In the genomic region with DNA sequence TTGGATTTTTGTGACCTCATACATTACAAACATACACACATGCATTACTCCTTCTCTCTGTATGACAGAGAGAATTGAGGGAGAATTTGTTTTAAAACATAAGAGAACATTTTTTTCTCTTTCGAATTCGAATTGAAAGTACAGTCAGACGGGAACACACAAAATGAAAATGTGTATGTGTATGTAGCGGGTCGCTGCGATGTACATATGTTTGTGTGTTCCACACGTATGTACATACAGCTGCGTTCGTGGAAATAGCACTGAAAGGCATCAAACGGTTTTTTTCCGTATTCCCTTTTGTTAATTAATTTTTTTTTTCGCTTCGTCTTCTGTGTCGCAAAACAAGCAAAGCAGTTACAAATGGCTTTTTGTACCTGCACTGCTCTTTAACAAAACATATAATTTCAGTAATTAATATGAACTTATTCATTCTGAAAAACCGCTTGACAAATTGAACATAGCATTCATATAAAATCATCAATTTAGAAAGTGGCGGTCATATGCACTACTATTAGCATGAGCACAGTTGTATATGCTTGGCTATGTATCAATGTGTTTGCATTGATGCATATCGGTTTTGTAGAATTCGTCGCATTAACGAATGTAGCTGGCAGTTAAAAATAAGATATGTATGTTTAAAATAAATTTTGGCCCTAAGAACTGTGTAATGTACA, we compare ENCODE assay signal across 1 fruit fly cellular context.
TF ChIP-seq lines count a peak whose summit lies in the region.

No protein-coding gene starts in this region.

TF ChIP-seq in whole organism, embryonic, 481 proteins besides CTCF, POLR2A, EP300 and RAD21 (continued from another document and continues in another):
- peak; percentile 95 for TF ChIP-seq run (tag; optimal IDR thresholded peaks at IDR 0.05; lab: Kevin White, UChicago)
- TF ChIP-seq stc (GFP tag; IDR thresholded peaks at IDR 0.05; lab: Robert Waterston, UW), result peak; percentile 91
- peak; percentile 94 for TF ChIP-seq NK7.1 (GFP tag; optimal IDR thresholded peaks at IDR 0.05; lab: Kevin White, UChicago)
- TF ChIP-seq CG6654 (GFP tag; optimal IDR thresholded peaks at IDR 0.05; lab: Kevin White, UChicago), result peak; percentile 86
- peak; percentile 94 for TF ChIP-seq Atf6 (GFP tag; IDR thresholded peaks at IDR 0.05; lab: Robert Waterston, UW)
- peak; percentile 96 for TF ChIP-seq Dip3 (GFP tag; optimal IDR thresholded peaks at IDR 0.05; lab: Kevin White, UChicago)
- 0 out of 2 replicates have a peak, but pooled peaks have one; percentile 37 for TF ChIP-seq dati (GFP tag; IDR thresholded peaks at IDR 0.05; lab: Robert Waterston, UW)
- peak; percentile 96 for TF ChIP-seq Side (GFP tag; optimal IDR thresholded peaks at IDR 0.05; lab: Kevin White, UChicago)
- peak; percentile 94 for TF ChIP-seq twi (tag; optimal IDR thresholded peaks at IDR 0.05; lab: Kevin White, UChicago)
- peak; percentile 87 for TF ChIP-seq wor (GFP tag; IDR thresholded peaks at IDR 0.05; lab: Robert Waterston, UW)
- TF ChIP-seq tgo (GFP tag; IDR thresholded peaks at IDR 0.05; lab: Robert Waterston, UW), result peak; percentile 92
- peak; percentile 88 for TF ChIP-seq ci (GFP tag; IDR thresholded peaks at IDR 0.05; lab: Robert Waterston, UW)
- peak; percentile 73 for TF ChIP-seq ap (GFP tag; IDR thresholded peaks at IDR 0.05; lab: Robert Waterston, UW)
- no peak for TF ChIP-seq CG15479 (GFP tag; optimal IDR thresholded peaks at IDR 0.05; lab: Kevin White, UChicago)
- TF ChIP-seq HmgZ (tag; optimal IDR thresholded peaks at IDR 0.05; lab: Kevin White, UChicago), result peak; percentile 97
- peak; percentile 63; the same call in 1 of the 2 replicates for TF ChIP-seq CG5953 (GFP tag; IDR thresholded peaks at IDR 0.05; lab: Robert Waterston, UW)
- no peak for TF ChIP-seq CG14860 (GFP tag; IDR thresholded peaks at IDR 0.05; lab: Robert Waterston, UW; ENCODE audit: partially characterized antibody)
- peak; percentile 57 for TF ChIP-seq Adf1 (GFP tag; IDR thresholded peaks at IDR 0.05; lab: Robert Waterston, UW)
- peak; percentile 93 for TF ChIP-seq ems (GFP tag; optimal IDR thresholded peaks at IDR 0.05; lab: Kevin White, UChicago)
- peak; percentile 92 for TF ChIP-seq CG1647 (GFP tag; optimal IDR thresholded peaks at IDR 0.05; lab: Kevin White, UChicago)
- TF ChIP-seq en (GFP tag; optimal IDR thresholded peaks at IDR 0.05; lab: Kevin White, UChicago), result peak; percentile 91
- peak; percentile 93 for TF ChIP-seq repo (GFP tag; optimal IDR thresholded peaks at IDR 0.05; lab: Kevin White, UChicago)
- peak; percentile 89 for TF ChIP-seq ken (GFP tag; IDR thresholded peaks at IDR 0.05; lab: Robert Waterston, UW)
- TF ChIP-seq CG1233 (GFP tag; optimal IDR thresholded peaks at IDR 0.05; lab: Kevin White, UChicago), result peak; percentile 97
- peak; percentile 94 for TF ChIP-seq ATbp (GFP tag; optimal IDR thresholded peaks at IDR 0.05; lab: Kevin White, UChicago)
- peak; percentile 98 for TF ChIP-seq CG8924 (tag; optimal IDR thresholded peaks at IDR 0.05; lab: Kevin White, UChicago)
- TF ChIP-seq Nf-YB (GFP tag; optimal IDR thresholded peaks at IDR 0.05; lab: Kevin White, UChicago), result peak; percentile 86
- TF ChIP-seq CG13287 (GFP tag; IDR thresholded peaks at IDR 0.05; lab: Robert Waterston, UW; ENCODE audit: partially characterized antibody), result no peak; the same call in 1 of the 2 replicates
- TF ChIP-seq CG1529 (GFP tag; optimal IDR thresholded peaks at IDR 0.05; lab: Kevin White, UChicago), result peak; percentile 95
- TF ChIP-seq dmrt99B (tag; optimal IDR thresholded peaks at IDR 0.05; lab: Kevin White, UChicago), result peak; percentile 98
- TF ChIP-seq CG9932 (GFP tag; IDR thresholded peaks at IDR 0.05; lab: Robert Waterston, UW), result peak; percentile 88
- TF ChIP-seq chn (GFP tag; optimal IDR thresholded peaks at IDR 0.05; lab: Kevin White, UChicago), result peak; percentile 95
- peak; percentile 88 for TF ChIP-seq HmgD (GFP tag; optimal IDR thresholded peaks at IDR 0.05; lab: Kevin White, UChicago)
- TF ChIP-seq CG15601 (tag; optimal IDR thresholded peaks at IDR 0.05; lab: Kevin White, UChicago), result peak; percentile 95
- peak; percentile 97 for TF ChIP-seq Fer1 (GFP tag; optimal IDR thresholded peaks at IDR 0.05; lab: Kevin White, UChicago)
- peak; percentile 62 for TF ChIP-seq CG15073 (GFP tag; optimal IDR thresholded peaks at IDR 0.05; lab: Kevin White, UChicago)
- peak; percentile 97 for TF ChIP-seq CG15269 (tag; optimal IDR thresholded peaks at IDR 0.05; lab: Kevin White, UChicago)
- no peak for TF ChIP-seq Dfd (GFP tag; optimal IDR thresholded peaks at IDR 0.05; lab: Kevin White, UChicago)
- peak; percentile 96 for TF ChIP-seq fd96Cb (tag; optimal IDR thresholded peaks at IDR 0.05; lab: Kevin White, UChicago)
- TF ChIP-seq CG4707 (GFP tag; optimal IDR thresholded peaks at IDR 0.05; lab: Kevin White, UChicago), result peak; percentile 88
- peak; percentile 96 for TF ChIP-seq CG7786 (GFP tag; optimal IDR thresholded peaks at IDR 0.05; lab: Kevin White, UChicago)
- TF ChIP-seq Neu2 (GFP tag; optimal IDR thresholded peaks at IDR 0.05; lab: Kevin White, UChicago; ENCODE audit: borderline replicate concordance), result peak; percentile 90
- peak; percentile 95 for TF ChIP-seq CG6854 (GFP tag; optimal IDR thresholded peaks at IDR 0.05; lab: Kevin White, UChicago)
- peak; percentile 73; the same call in 1 of the 3 replicates for TF ChIP-seq gce (GFP tag; IDR thresholded peaks at IDR 0.05; lab: Robert Waterston, UW)
- peak; percentile 96 for TF ChIP-seq CG13775 (GFP tag; optimal IDR thresholded peaks at IDR 0.05; lab: Kevin White, UChicago)
- peak; percentile 88 for TF ChIP-seq ac (GFP tag; optimal IDR thresholded peaks at IDR 0.05; lab: Kevin White, UChicago)
- TF ChIP-seq CG3065 (GFP tag; optimal IDR thresholded peaks at IDR 0.05; lab: Kevin White, UChicago), result peak; percentile 90
- no peak for TF ChIP-seq Dll (GFP tag; IDR thresholded peaks at IDR 0.05; lab: Robert Waterston, UW; ENCODE audit: partially characterized antibody)
- TF ChIP-seq CoRest (tag; optimal IDR thresholded peaks at IDR 0.05; lab: Kevin White, UChicago), result peak; percentile 99
- peak; percentile 81 for TF ChIP-seq Taf1 (GFP tag; IDR thresholded peaks at IDR 0.05; lab: Robert Waterston, UW)
- no peak for TF ChIP-seq CG2129 (GFP tag; IDR thresholded peaks at IDR 0.05; lab: Robert Waterston, UW; ENCODE audit: partially characterized antibody)
- TF ChIP-seq CG15011 (GFP tag; optimal IDR thresholded peaks at IDR 0.05; lab: Kevin White, UChicago), result peak; percentile 95
- peak; percentile 95 for TF ChIP-seq CG6813 (GFP tag; optimal IDR thresholded peaks at IDR 0.05; lab: Kevin White, UChicago)
- peak; percentile 94 for TF ChIP-seq CG6765 (GFP tag; optimal IDR thresholded peaks at IDR 0.05; lab: Kevin White, UChicago)
- peak; percentile 81; the same call in 1 of the 2 replicates for TF ChIP-seq gsb (GFP tag; IDR thresholded peaks at IDR 0.05; lab: Robert Waterston, UW)
- peak; percentile 75 for TF ChIP-seq CG7271 (tag; optimal IDR thresholded peaks at IDR 0.05; lab: Kevin White, UChicago)
- TF ChIP-seq Dbx (GFP tag; IDR thresholded peaks at IDR 0.05; lab: Robert Waterston, UW), result peak; percentile 90; the same call in 2 of the 3 replicates
- peak; percentile 3 for TF ChIP-seq yki (optimal IDR thresholded peaks at IDR 0.05; lab: Kevin White, UChicago)
- peak; percentile 90 for TF ChIP-seq Atf3 (GFP tag; optimal IDR thresholded peaks at IDR 0.05; lab: Kevin White, UChicago)
- no peak for TF ChIP-seq vnd (GFP tag; IDR thresholded peaks at IDR 0.05; lab: Robert Waterston, UW; ENCODE audit: partially characterized antibody)
- peak; percentile 93 for TF ChIP-seq Spps (tag; optimal IDR thresholded peaks at IDR 0.05; lab: Kevin White, UChicago)
- peak; percentile 95 for TF ChIP-seq bab2 (GFP tag; optimal IDR thresholded peaks at IDR 0.05; lab: Kevin White, UChicago)
- TF ChIP-seq crp (GFP tag; optimal IDR thresholded peaks at IDR 0.05; lab: Kevin White, UChicago), result peak in 1 of 2 experiments; percentile 65
- no peak for TF ChIP-seq Bgb (GFP tag; IDR thresholded peaks at IDR 0.05; lab: Robert Waterston, UW; ENCODE audit: partially characterized antibody)
- peak; percentile 89 for TF ChIP-seq CG8359 (GFP tag; optimal IDR thresholded peaks at IDR 0.05; lab: Kevin White, UChicago; ENCODE audit: borderline replicate concordance)
- TF ChIP-seq ara (GFP tag; IDR thresholded peaks at IDR 0.05; lab: Robert Waterston, UW), result peak; percentile 92
- TF ChIP-seq tx (GFP tag; optimal IDR thresholded peaks at IDR 0.05; lab: Kevin White, UChicago), result peak; percentile 96
- peak; percentile 89 for TF ChIP-seq Fer2 (tag; optimal IDR thresholded peaks at IDR 0.05; lab: Kevin White, UChicago)
- TF ChIP-seq Jarid2 (GFP tag; optimal IDR thresholded peaks at IDR 0.05; lab: Kevin White, UChicago), result peak; percentile 83
- peak; percentile 96 for TF ChIP-seq crc (GFP tag; optimal IDR thresholded peaks at IDR 0.05; lab: Kevin White, UChicago)
- peak; percentile 90 for TF ChIP-seq ttk (GFP tag; IDR thresholded peaks at IDR 0.05; lab: Robert Waterston, UW)
- peak; percentile 87 for TF ChIP-seq slou (GFP tag; optimal IDR thresholded peaks at IDR 0.05; lab: Kevin White, UChicago)
- TF ChIP-seq CG43689 (GFP tag; IDR thresholded peaks at IDR 0.05; lab: Robert Waterston, UW), result no peak; the same call in 1 of the 2 replicates
- TF ChIP-seq zen (tag; optimal IDR thresholded peaks at IDR 0.05; lab: Kevin White, UChicago), result peak; percentile 94
- TF ChIP-seq lmd (GFP tag; IDR thresholded peaks at IDR 0.05; lab: Robert Waterston, UW), result peak; percentile 95
- TF ChIP-seq Mrtf (GFP tag; IDR thresholded peaks at IDR 0.05; lab: Robert Waterston, UW), result peak; percentile 90
- TF ChIP-seq CG10565 (GFP tag; optimal IDR thresholded peaks at IDR 0.05; lab: Kevin White, UChicago), result peak; percentile 83
- peak; percentile 63 for TF ChIP-seq CG17612 (GFP tag; IDR thresholded peaks at IDR 0.05; lab: Robert Waterston, UW)
- peak; percentile 92 for TF ChIP-seq Six4 (GFP tag; optimal IDR thresholded peaks at IDR 0.05; lab: Kevin White, UChicago)
- peak; percentile 98 for TF ChIP-seq CG11696 (GFP tag; IDR thresholded peaks at IDR 0.05; lab: Robert Waterston, UW)
- peak; percentile 81 for TF ChIP-seq p53 (GFP tag; optimal IDR thresholded peaks at IDR 0.05; lab: Kevin White, UChicago)
- peak; percentile 94 for TF ChIP-seq B-H2 (GFP tag; optimal IDR thresholded peaks at IDR 0.05; lab: Kevin White, UChicago)
- TF ChIP-seq CG11695 (GFP tag; IDR thresholded peaks at IDR 0.05; lab: Robert Waterston, UW), result peak; percentile 97
- peak; percentile 90 for TF ChIP-seq Hr3 (GFP tag; optimal IDR thresholded peaks at IDR 0.05; lab: Kevin White, UChicago)
- peak; percentile 93 for TF ChIP-seq CG17568 (GFP tag; optimal IDR thresholded peaks at IDR 0.05; lab: Kevin White, UChicago)
- no peak; the same call in 1 of the 2 replicates for TF ChIP-seq Dip2 (GFP tag; IDR thresholded peaks at IDR 0.05; lab: Robert Waterston, UW)
- TF ChIP-seq Camta (GFP tag; optimal IDR thresholded peaks at IDR 0.05; lab: Kevin White, UChicago), result peak; percentile 96
- peak; percentile 80 for TF ChIP-seq CG2889 (GFP tag; IDR thresholded peaks at IDR 0.05; lab: Robert Waterston, UW)
- no peak for TF ChIP-seq CG34224 (GFP tag; IDR thresholded peaks at IDR 0.05; lab: Robert Waterston, UW; ENCODE audit: partially characterized antibody)
- peak; percentile 88 for TF ChIP-seq Ada2b (GFP tag; IDR thresholded peaks at IDR 0.05; lab: Robert Waterston, UW)
- TF ChIP-seq chinmo (GFP tag; IDR thresholded peaks at IDR 0.05; lab: Robert Waterston, UW; ENCODE audit: partially characterized antibody), result no peak; the same call in 2 of the 4 replicates
- TF ChIP-seq CG8290 (GFP tag; optimal IDR thresholded peaks at IDR 0.05; lab: Kevin White, UChicago), result peak; percentile 79
- peak; percentile 88 to 89 for TF ChIP-seq CG8290 (tag; optimal IDR thresholded peaks at IDR 0.05; lab: Kevin White, UChicago)
- TF ChIP-seq CG42726 (GFP tag; IDR thresholded peaks at IDR 0.05; lab: Robert Waterston, UW; ENCODE audit: partially characterized antibody), result no peak
- peak; percentile 91 for TF ChIP-seq CG9215 (GFP tag; IDR thresholded peaks at IDR 0.05; lab: Robert Waterston, UW)
- peak; percentile 91 for TF ChIP-seq D19B (GFP tag; optimal IDR thresholded peaks at IDR 0.05; lab: Kevin White, UChicago)
- peak; percentile 97 for TF ChIP-seq org-1 (GFP tag; optimal IDR thresholded peaks at IDR 0.05; lab: Kevin White, UChicago)
- peak; percentile 88 for TF ChIP-seq wdn (GFP tag; IDR thresholded peaks at IDR 0.05; lab: Robert Waterston, UW)
- TF ChIP-seq CG9817 (tag; optimal IDR thresholded peaks at IDR 0.05; lab: Kevin White, UChicago), result peak; percentile 94
- peak; percentile 64 for TF ChIP-seq CG10321 (GFP tag; IDR thresholded peaks at IDR 0.05; lab: Robert Waterston, UW)
- TF ChIP-seq br (optimal IDR thresholded peaks at IDR 0.05; lab: Kevin White, UChicago), result no peak
- no peak for TF ChIP-seq Doc3 (GFP tag; IDR thresholded peaks at IDR 0.05; lab: Robert Waterston, UW; ENCODE audit: partially characterized antibody)
- TF ChIP-seq ham (GFP tag; IDR thresholded peaks at IDR 0.05; lab: Robert Waterston, UW), result peak; percentile 75
- peak; percentile 76 for TF ChIP-seq Deaf1 (tag; optimal IDR thresholded peaks at IDR 0.05; lab: Kevin White, UChicago)
- TF ChIP-seq pzg (GFP tag; optimal IDR thresholded peaks at IDR 0.05; lab: Kevin White, UChicago), result peak; percentile 19
- peak; percentile 91 for TF ChIP-seq CG6254 (GFP tag; optimal IDR thresholded peaks at IDR 0.05; lab: Kevin White, UChicago)
- peak; percentile 49 for TF ChIP-seq CG9797 (GFP tag; optimal IDR thresholded peaks at IDR 0.05; lab: Kevin White, UChicago)
- TF ChIP-seq CG6683 (GFP tag; optimal IDR thresholded peaks at IDR 0.05; lab: Kevin White, UChicago), result peak; percentile 90
- TF ChIP-seq HLH54F (GFP tag; optimal IDR thresholded peaks at IDR 0.05; lab: Kevin White, UChicago), result peak; percentile 96
- TF ChIP-seq sim (GFP tag; IDR thresholded peaks at IDR 0.05; lab: Robert Waterston, UW), result peak; percentile 80; the same call in 1 of the 2 replicates
- TF ChIP-seq seq (GFP tag; IDR thresholded peaks at IDR 0.05; lab: Robert Waterston, UW), result peak; percentile 93
- peak; percentile 96 for TF ChIP-seq CG14710 (tag; optimal IDR thresholded peaks at IDR 0.05; lab: Kevin White, UChicago)
- peak; percentile 95 for TF ChIP-seq sug (tag; optimal IDR thresholded peaks at IDR 0.05; lab: Kevin White, UChicago)
- peak; percentile 97 for TF ChIP-seq CG13894 (tag; optimal IDR thresholded peaks at IDR 0.05; lab: Kevin White, UChicago)
- TF ChIP-seq CG10147 (GFP tag; optimal IDR thresholded peaks at IDR 0.05; lab: Kevin White, UChicago), result peak; percentile 98
- TF ChIP-seq caup (GFP tag; optimal IDR thresholded peaks at IDR 0.05; lab: Kevin White, UChicago; ENCODE audit: severe bottlenecking), result peak; percentile 95
- peak; percentile 93 for TF ChIP-seq Blimp-1 (GFP tag; optimal IDR thresholded peaks at IDR 0.05; lab: Kevin White, UChicago)
- peak; percentile 93 for TF ChIP-seq fd64A (GFP tag; optimal IDR thresholded peaks at IDR 0.05; lab: Kevin White, UChicago)
- peak; percentile 97 for TF ChIP-seq lab (GFP tag; optimal IDR thresholded peaks at IDR 0.05; lab: Kevin White, UChicago)
